Worm (Caenorhabditis elegans) whole organism, L1 larva: Measurements from ENCODE around the gene C44C11.6.

Source experiments
- F16B12.6 ChIP-seq: fragments of 150-350 bp; optimal IDR thresholded peaks from 2 replicates; lab custom pipeline; 2014; ENCODE audit warnings: missing biosample characterization, missing genetic modification characterization
- Y116A8C.19 ChIP-seq: sonication (generic microtip); optimal IDR thresholded peaks from 2 replicates; lab custom pipeline; 2016; ENCODE audit warnings: missing compliant biosample characterization, missing genetic modification characterization, borderline replicate concordance
- aha-1 ChIP-seq: fragments of 150-350 bp; optimal IDR thresholded peaks from 2 replicates; lab custom pipeline; 2014; ENCODE audit warnings: missing biosample characterization, missing genetic modification characterization
- aly-2 ChIP-seq: fragments of 150-350 bp; optimal IDR thresholded peaks from 2 replicates; lab custom pipeline; 2014; ENCODE audit warnings: missing biosample characterization, missing genetic modification characterization
- ama-1 ChIP-seq: fragments of 150-350 bp; optimal IDR thresholded peaks from 2 replicates; lab custom pipeline; 2014
- blmp-1 ChIP-seq: fragments of 150-350 bp; optimal IDR thresholded peaks from 2 replicates; lab custom pipeline; 2014; ENCODE audit warnings: missing biosample characterization, missing genetic modification characterization
- ceh-82 ChIP-seq, 3 experiments: fragments of 150-350 bp in 1 of 3; sonication (generic microtip) in 2 of 3; optimal IDR thresholded peaks; 2 replicates each; lab custom pipeline; 2014 to 2017; ENCODE audit warnings: missing biosample characterization in 3 of 3, missing genetic modification characterization in 3 of 3
- dpl-1 ChIP-seq, 3 experiments: fragments of 150-350 bp in 2 of 3; sonication (generic microtip) in 1 of 3; optimal IDR thresholded peaks; 2 replicates each; lab custom pipeline; 2014 to 2017; ENCODE audit warnings: missing biosample characterization in 3 of 3, missing genetic modification characterization in 3 of 3, missing genetic modification reagents in 3 of 3
- efl-1 ChIP-seq, 4 experiments: fragments of 150-350 bp; optimal IDR thresholded peaks in 3 of 4; peaks in 1 of 4; 1 replicate in 1 of 4; 2 replicates in 3 of 4; lab custom pipeline; 2014; ENCODE audit warnings: missing biosample characterization in 2 of 4, missing genetic modification characterization in 2 of 4, missing genetic modification reagents in 2 of 4
- efl-3 ChIP-seq: fragments of 200-800 bp; sonication (Bioruptor generic); optimal IDR thresholded peaks from 2 replicates; lab custom pipeline; 2018; ENCODE audit warnings: mild to moderate bottlenecking, missing genetic modification characterization, missing compliant biosample characterization
- egl-13 ChIP-seq: sonication (generic microtip); optimal IDR thresholded peaks from 2 replicates; lab custom pipeline; 2016; ENCODE audit warnings: missing genotype, missing genetic modification reagents, missing genetic modification characterization, missing compliant biosample characterization
- elt-3 ChIP-seq, 6 experiments: fragments of 150-350 bp in 1 of 6; sonication (generic microtip); optimal IDR thresholded peaks; 2 replicates each; lab custom pipeline; 2017 to 2018; ENCODE audit warnings: missing biosample characterization in 6 of 6, missing genetic modification characterization in 6 of 6, inconsistent platforms in 1 of 6
- ets-5 ChIP-seq: fragments of 200-800 bp; sonication (Bioruptor generic); IDR thresholded peaks from 2 replicates; pipeline ENCODE4 v1.3.6; 2022; ENCODE audit warnings: missing genetic modification characterization, missing compliant biosample characterization
- fos-1 ChIP-seq: fragments of 150-350 bp; optimal IDR thresholded peaks from 2 replicates; lab custom pipeline; 2014; ENCODE audit warnings: missing biosample characterization, missing genetic modification characterization
- hpl-2 ChIP-seq: fragments of 150-350 bp; optimal IDR thresholded peaks from 2 replicates; lab custom pipeline; 2014; ENCODE audit warnings: missing biosample characterization, missing genetic modification reagents, missing genetic modification characterization
- isw-1 ChIP-seq: fragments of 200-800 bp; sonication (Bioruptor generic); IDR thresholded peaks from 2 replicates; pipeline ENCODE4 v1.3.6; 2022; ENCODE audit warnings: missing genetic modification characterization, missing compliant biosample characterization
- lin-14 ChIP-seq: fragments of 200-800 bp; sonication (Bioruptor generic); optimal IDR thresholded peaks from 2 replicates; lab custom pipeline; 2018; ENCODE audit warnings: mild to moderate bottlenecking, missing genetic modification characterization, moderate library complexity, missing compliant biosample characterization
- lin-15B ChIP-seq: fragments of 150-350 bp; sonication (generic microtip); optimal IDR thresholded peaks from 3 replicates; lab custom pipeline; 2014; ENCODE audit warnings: missing biosample characterization, missing genetic modification characterization
- lsy-2 ChIP-seq, 2 experiments: fragments of 150-350 bp; optimal IDR thresholded peaks; 2 replicates each; lab custom pipeline; 2014; ENCODE audit warnings: missing biosample characterization in 2 of 2, missing genetic modification characterization in 2 of 2
- mdl-1 ChIP-seq, 2 experiments: fragments of 150-350 bp; optimal IDR thresholded peaks; 2 replicates each; lab custom pipeline; 2014 to 2017; ENCODE audit warnings: missing biosample characterization in 2 of 2, missing genetic modification characterization in 2 of 2, inconsistent platforms in 1 of 2
- mep-1 ChIP-seq: fragments of 150-350 bp; optimal IDR thresholded peaks from 2 replicates; lab custom pipeline; 2014; ENCODE audit warnings: missing biosample characterization, missing genetic modification characterization
- nhr-11 ChIP-seq: fragments of 150-350 bp; optimal IDR thresholded peaks from 2 replicates; lab custom pipeline; 2014; ENCODE audit warnings: missing biosample characterization, missing genetic modification characterization
- nhr-12 ChIP-seq: sonication (generic microtip); optimal IDR thresholded peaks from 2 replicates; lab custom pipeline; 2017; ENCODE audit warnings: missing biosample characterization, missing genetic modification characterization
- nhr-20 ChIP-seq: sonication (generic microtip); optimal IDR thresholded peaks from 2 replicates; lab custom pipeline; 2016; ENCODE audit warnings: mild to moderate bottlenecking, missing genetic modification characterization, missing compliant biosample characterization
- nhr-237 ChIP-seq: fragments of 150-350 bp; optimal IDR thresholded peaks from 2 replicates; lab custom pipeline; 2014; ENCODE audit warnings: missing biosample characterization, missing genetic modification characterization
- nhr-28 ChIP-seq: fragments of 150-350 bp; optimal IDR thresholded peaks from 2 replicates; lab custom pipeline; 2014; ENCODE audit warnings: missing biosample characterization, missing genetic modification characterization
- nhr-47 ChIP-seq: sonication (generic microtip); optimal IDR thresholded peaks from 2 replicates; lab custom pipeline; 2016; ENCODE audit warnings: mild to moderate bottlenecking, missing genetic modification characterization, moderate library complexity, missing compliant biosample characterization
- nhr-71 ChIP-seq: sonication (generic microtip); optimal IDR thresholded peaks from 2 replicates; lab custom pipeline; 2016; ENCODE audit warnings: mild to moderate bottlenecking, missing genetic modification characterization, moderate library complexity, missing compliant biosample characterization
- nhr-77 ChIP-seq: fragments of 150-350 bp; optimal IDR thresholded peaks from 2 replicates; lab custom pipeline; 2014; ENCODE audit warnings: missing biosample characterization, missing genetic modification characterization
- nhr-85 ChIP-seq: sonication (generic microtip); peaks from one replicate; lab custom pipeline; 2016; ENCODE audit warnings: missing genetic modification characterization, inconsistent platforms, missing compliant biosample characterization
- rnt-1 ChIP-seq: sonication (generic microtip); optimal IDR thresholded peaks from 2 replicates; lab custom pipeline; 2016; ENCODE audit warnings: mild to moderate bottlenecking, missing genetic modification characterization, moderate library complexity, missing compliant biosample characterization
- snpc-4 ChIP-seq: fragments of 150-350 bp; optimal IDR thresholded peaks from 2 replicates; lab custom pipeline; 2014; ENCODE audit warnings: missing biosample characterization, missing genetic modification characterization
- unc-130 ChIP-seq: fragments of 150-350 bp; optimal IDR thresholded peaks from 2 replicates; lab custom pipeline; 2017; ENCODE audit warnings: missing biosample characterization, missing genetic modification characterization, inconsistent platforms
- unc-62 ChIP-seq: fragments of 150-350 bp; optimal IDR thresholded peaks from 2 replicates; lab custom pipeline; 2014; ENCODE audit warnings: missing biosample characterization, missing genetic modification reagents, missing genetic modification characterization
- xbp-1 ChIP-seq: sonication (generic microtip); optimal IDR thresholded peaks from 2 replicates; lab custom pipeline; 2016; ENCODE audit warnings: missing genetic modification characterization, missing compliant biosample characterization
- zag-1 ChIP-seq: fragments of 150-350 bp; optimal IDR thresholded peaks from 2 replicates; lab custom pipeline; 2014; ENCODE audit warnings: missing biosample characterization, missing genetic modification characterization
- zip-4 ChIP-seq: fragments of 200-800 bp; sonication (Bioruptor generic); optimal IDR thresholded peaks from 2 replicates; lab custom pipeline; 2018; ENCODE audit warnings: mild to moderate bottlenecking, missing genetic modification characterization, moderate library complexity, missing compliant biosample characterization

Gene C44C11.6

ce11 chrII:12344787-12345186 is at the start of gene C44C11.6:
C44C11.6 (plus strand) TSS chrII:12344809.
- TF ChIP-seq mep-1 (tag; lab: Kevin White, UChicago) (no peak), aha-1 (tag; lab: Kevin White, UChicago) (no peak), unc-130 (tag; lab: Kevin White, UChicago) (no peak), nhr-11 (tag; lab: Kevin White, UChicago) (no peak), F16B12.6 (tag; lab: Kevin White, UChicago) (no peak), mdl-1 (tag; optimal IDR thresholded peaks at IDR 0.05; lab: Kevin White, UChicago) (no peak), rnt-1 (tag; lab: Kevin White, UChicago) (peak; percentile 23), aly-2 (tag; lab: Kevin White, UChicago) (no peak), egl-13 (tag; lab: Kevin White, UChicago) (no peak), blmp-1 (no peak), snpc-4 (tag; lab: Kevin White, UChicago) (no peak), isw-1 (GFP tag; lab: Robert Waterston, UW) (no peak), nhr-12 (no peak), nhr-71 (tag; lab: Kevin White, UChicago) (peak; percentile 23)

DNA sequence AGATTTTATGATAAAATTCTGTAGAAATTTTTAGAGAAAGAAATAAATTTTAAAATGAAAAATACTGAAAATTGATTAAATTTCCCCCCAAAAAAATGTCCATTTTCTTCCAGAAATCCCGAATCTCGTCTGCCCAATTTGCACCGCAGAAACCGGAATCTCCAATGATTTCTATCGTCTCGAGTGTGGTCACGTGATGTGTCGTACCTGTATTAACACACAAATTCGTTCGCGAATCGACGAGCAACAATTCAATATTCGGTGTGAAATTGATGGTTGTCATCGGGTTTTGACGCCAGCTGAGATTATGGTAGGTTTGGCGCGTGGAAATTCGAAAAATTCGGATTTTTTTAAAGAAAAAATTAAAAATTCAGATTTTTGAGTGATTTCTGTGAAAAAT is 48.0 kb upstream of the C44C11.6 start:
- TF ChIP-seq nhr-237 (tag; lab: Kevin White, UChicago) = no peak
- no peak for TF ChIP-seq efl-1 (optimal IDR thresholded peaks at IDR 0.05; lab: Kevin White, UChicago)
- peak in 1 of 2 experiments; percentile 55 for TF ChIP-seq efl-1 (GFP tag; optimal IDR thresholded peaks at IDR 0.05 in 1 of 2; lab: Kevin White, UChicago)
- TF ChIP-seq nhr-85 = peak; percentile 3

DNA sequence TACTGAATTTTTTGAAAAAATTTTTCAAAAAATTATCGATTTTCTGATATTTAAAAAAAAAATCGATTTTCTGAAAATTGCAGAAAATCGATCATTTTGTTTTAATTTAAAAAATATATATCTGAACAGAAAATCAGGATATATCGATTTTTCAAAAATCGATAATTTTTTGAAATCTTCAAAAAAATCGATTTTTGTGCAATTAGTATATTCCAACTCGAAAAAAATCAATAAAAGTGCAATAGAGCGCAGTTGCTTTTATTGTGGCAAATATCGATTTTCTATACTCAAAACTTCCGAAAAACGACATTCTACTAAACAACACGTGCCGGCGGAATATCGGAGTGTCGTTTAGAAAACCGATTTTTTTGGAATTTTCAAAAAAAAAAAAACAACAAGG is 43.9 kb upstream of the C44C11.6 start:
- TF ChIP-seq egl-13 (tag; lab: Kevin White, UChicago) (no peak), efl-1 (optimal IDR thresholded peaks at IDR 0.05; lab: Kevin White, UChicago) (no peak), efl-1 (GFP tag; optimal IDR thresholded peaks at IDR 0.05 in 1 of 2; lab: Kevin White, UChicago) (no peak), hpl-2 (GFP tag; lab: Kevin White, UChicago) (no peak), lin-15B (tag; lab: Kevin White, UChicago) (no peak), isw-1 (GFP tag; lab: Robert Waterston, UW) (no peak), nhr-28 (tag; lab: Kevin White, UChicago) (no peak), unc-130 (tag; lab: Kevin White, UChicago) (no peak), blmp-1 (no peak), elt-3 (tag; optimal IDR thresholded peaks at IDR 0.05; lab: Kevin White, UChicago) (no peak), dpl-1 (GFP tag; optimal IDR thresholded peaks at IDR 0.05; lab: Kevin White, UChicago) (no peak), efl-3 (GFP tag; lab: Kevin White, UChicago) (no peak), fos-1 (tag; lab: Kevin White, UChicago) (no peak), Y116A8C.19 (tag; lab: Kevin White, UChicago) (no peak), nhr-11 (tag; lab: Kevin White, UChicago) (no peak), lin-14 (GFP tag; lab: Kevin White, UChicago) (no peak)

- TF ChIP-seq ets-5 = no peak
- no peak for TF ChIP-seq nhr-20 (tag; lab: Kevin White, UChicago)
- TF ChIP-seq nhr-77 (tag; lab: Kevin White, UChicago) = no peak
- no peak for TF ChIP-seq nhr-11 (tag; lab: Kevin White, UChicago)
- no peak for TF ChIP-seq nhr-47 (tag; lab: Kevin White, UChicago)
- no peak for TF ChIP-seq fos-1 (tag; lab: Kevin White, UChicago)
- TF ChIP-seq Y116A8C.19 (tag; lab: Kevin White, UChicago) = no peak
- TF ChIP-seq zag-1 (tag; lab: Kevin White, UChicago) = no peak
- TF ChIP-seq xbp-1 (tag; lab: Kevin White, UChicago) = no peak
- no peak for TF ChIP-seq mdl-1 (tag; optimal IDR thresholded peaks at IDR 0.05; lab: Kevin White, UChicago)
- no peak for TF ChIP-seq zip-4 (GFP tag; lab: Kevin White, UChicago)
- TF ChIP-seq lsy-2 (tag; optimal IDR thresholded peaks at IDR 0.05; lab: Kevin White, UChicago) = no peak
- no peak for TF ChIP-seq nhr-28 (tag; lab: Kevin White, UChicago)
- no peak for TF ChIP-seq ama-1 (lab: Kevin White, UChicago)
- TF ChIP-seq ceh-82 (tag; optimal IDR thresholded peaks at IDR 0.05; lab: Kevin White, UChicago) = no peak
- no peak for TF ChIP-seq unc-62 (GFP tag; lab: Kevin White, UChicago)
- TF ChIP-seq, all 84 proteins: peak for 0
Measured at ce11 chrII:12301233-12301632, 43.4 kb upstream of the C44C11.6 start.
